Worm (Caenorhabditis elegans) whole organism, L4 larva: ENCODE measurements around the gene cdh-8.

Experiments
- F37D6.2 ChIP-seq: sonication (generic microtip); optimal IDR thresholded peaks from 2 replicates; lab custom pipeline; 2016; ENCODE audit warnings: mild to moderate bottlenecking, missing genetic modification characterization, missing compliant biosample characterization
- ZK546.5 ChIP-seq, 2 experiments: sonication (generic microtip); optimal IDR thresholded peaks; 2 replicates each; lab custom pipeline; 2017; ENCODE audit warnings: missing biosample characterization in 2 of 2, missing genetic modification characterization in 2 of 2
- aha-1 ChIP-seq: fragments of 150-350 bp; peaks from one replicate; lab custom pipeline; 2014; ENCODE audit warnings: missing biosample characterization, missing genetic modification characterization
- aly-2 ChIP-seq: sonication (generic microtip); optimal IDR thresholded peaks from 2 replicates; lab custom pipeline; 2018; ENCODE audit warnings: missing biosample characterization, missing genetic modification characterization
- ama-1 ChIP-seq: fragments of 150-350 bp; optimal IDR thresholded peaks from 2 replicates; lab custom pipeline; 2014; ENCODE audit warnings: inconsistent platforms, mixed read lengths
- arid-1 ChIP-seq: fragments of 200-800 bp; sonication (Bioruptor generic); conservative IDR thresholded peaks from 2 replicates; pipeline ENCODE4 v1.3.6; 2022; ENCODE audit warnings: missing genetic modification reagents, missing genetic modification characterization, missing compliant biosample characterization
- ceh-62 ChIP-seq: sonication (generic microtip); optimal IDR thresholded peaks from 2 replicates; lab custom pipeline; 2017; ENCODE audit warnings: missing biosample characterization, missing genetic modification characterization
- ctbp-1 ChIP-seq: fragments of 200-800 bp; sonication (Bioruptor generic); IDR thresholded peaks from 2 replicates; pipeline ENCODE4 v1.3.6; 2022; ENCODE audit warnings: missing genetic modification reagents, missing genetic modification characterization, missing compliant biosample characterization
- dmd-6 ChIP-seq: fragments of 200-800 bp; sonication (Bioruptor generic); IDR thresholded peaks from 2 replicates; pipeline ENCODE4 v1.3.6; 2022; ENCODE audit warnings: missing genetic modification reagents, missing genetic modification characterization, missing compliant biosample characterization
- dmd-9 ChIP-seq: fragments of 200-800 bp; sonication (Bioruptor generic); IDR thresholded peaks from 2 replicates; pipeline ENCODE4 v1.3.6; 2022; ENCODE audit warnings: missing genetic modification reagents, missing genetic modification characterization, missing compliant biosample characterization
- dpl-1 ChIP-seq: fragments of 150-350 bp; optimal IDR thresholded peaks from 2 replicates; lab custom pipeline; 2014; ENCODE audit warnings: missing biosample characterization, missing genetic modification reagents, missing genetic modification characterization
- duxl-1 ChIP-seq: sonication (generic microtip); optimal IDR thresholded peaks from 2 replicates; lab custom pipeline; 2016; ENCODE audit warnings: mild to moderate bottlenecking, missing genetic modification characterization, moderate library complexity, missing compliant biosample characterization; ENCODE audit not compliant: poor library complexity
- dve-1 ChIP-seq: sonication (generic microtip); optimal IDR thresholded peaks from 2 replicates; lab custom pipeline; 2017; ENCODE audit warnings: antibody characterized with exemption, mild to moderate bottlenecking, missing genetic modification characterization, missing compliant biosample characterization; ENCODE audit not compliant: insufficient read depth
- egl-43 ChIP-seq: fragments of 200-800 bp; sonication (Bioruptor generic); IDR thresholded peaks from 2 replicates; pipeline ENCODE4 v1.3.6; 2022; ENCODE audit warnings: missing genetic modification reagents, missing genetic modification characterization, missing compliant biosample characterization
- gei-8 ChIP-seq: fragments of 200-800 bp; sonication (Bioruptor generic); optimal IDR thresholded peaks from 2 replicates; lab custom pipeline; 2018; ENCODE audit warnings: mild to moderate bottlenecking, missing genetic modification characterization, missing compliant biosample characterization
- hif-1 ChIP-seq, 2 experiments: sonication (generic microtip); optimal IDR thresholded peaks; 2 replicates each; lab custom pipeline; 2016 to 2017; ENCODE audit warnings: missing compliant biosample characterization in 2 of 2, missing genetic modification characterization in 2 of 2, missing genetic modification reagents in 2 of 2, missing genotype in 2 of 2, mild to moderate bottlenecking in 1 of 2
- hlh-11 ChIP-seq: fragments of 200-800 bp; sonication (Bioruptor generic); optimal IDR thresholded peaks from 2 replicates; lab custom pipeline; 2018; ENCODE audit warnings: mild to moderate bottlenecking, missing genetic modification characterization, missing compliant biosample characterization
- hlh-30 ChIP-seq: sonication (generic microtip); optimal IDR thresholded peaks from 2 replicates; lab custom pipeline; 2017; ENCODE audit warnings: antibody characterized with exemption, mild to moderate bottlenecking, missing genetic modification characterization, missing compliant biosample characterization; ENCODE audit not compliant: insufficient read depth
- hmg-1.1 ChIP-seq: fragments of 200-800 bp; sonication (Bioruptor generic); IDR thresholded peaks from 2 replicates; pipeline ENCODE4 v1.3.6; 2022; ENCODE audit warnings: missing genetic modification reagents, missing genetic modification characterization, missing compliant biosample characterization
- jun-1 ChIP-seq: fragments of 150-350 bp; optimal IDR thresholded peaks from 2 replicates; lab custom pipeline; 2014; ENCODE audit warnings: missing biosample characterization, missing genetic modification reagents, missing genetic modification characterization
- lim-7 ChIP-seq: fragments of 200-800 bp; sonication (Bioruptor generic); IDR thresholded peaks from 2 replicates; pipeline ENCODE4 v1.3.6; 2022; ENCODE audit warnings: missing genetic modification characterization, missing compliant biosample characterization
- lin-1 ChIP-seq: fragments of 200-800 bp; sonication (Bioruptor generic); IDR thresholded peaks from 2 replicates; pipeline ENCODE4 v1.3.6; 2022; ENCODE audit warnings: missing genetic modification reagents, missing genetic modification characterization, missing compliant biosample characterization
- lin-15B ChIP-seq: fragments of 150-350 bp; sonication (generic microtip); optimal IDR thresholded peaks from 3 replicates; lab custom pipeline; 2014; ENCODE audit warnings: missing biosample characterization, missing genetic modification characterization
- lin-29 ChIP-seq: fragments of 200-800 bp; sonication (Bioruptor generic); IDR thresholded peaks from 2 replicates; pipeline ENCODE4 v1.3.6; 2022; ENCODE audit warnings: missing genetic modification reagents, missing genetic modification characterization, missing compliant biosample characterization
- lin-38 ChIP-seq: fragments of 200-800 bp; sonication (Bioruptor generic); IDR thresholded peaks from 2 replicates; pipeline ENCODE4 v1.3.6; 2022; ENCODE audit warnings: missing genetic modification reagents, missing genetic modification characterization, missing compliant biosample characterization
- lir-3 ChIP-seq: sonication (generic microtip); optimal IDR thresholded peaks from 2 replicates; lab custom pipeline; 2016; ENCODE audit warnings: mild to moderate bottlenecking, missing genetic modification characterization, missing compliant biosample characterization
- lsy-2 ChIP-seq, 2 experiments: fragments of 150-350 bp in 1 of 2; sonication (generic microtip) in 1 of 2; optimal IDR thresholded peaks; 2 replicates each; lab custom pipeline; 2014 to 2017; ENCODE audit warnings: missing biosample characterization in 2 of 2, missing genetic modification characterization in 2 of 2
- madf-9 ChIP-seq: fragments of 200-800 bp; sonication (Bioruptor generic); conservative IDR thresholded peaks from 2 replicates; pipeline ENCODE4 v1.3.6; 2022; ENCODE audit warnings: missing genetic modification reagents, missing genetic modification characterization, missing compliant biosample characterization
- mep-1 ChIP-seq: fragments of 150-350 bp; sonication (generic microtip); optimal IDR thresholded peaks from 3 replicates; lab custom pipeline; 2014; ENCODE audit warnings: missing biosample characterization, missing genetic modification characterization
- mes-2 ChIP-seq: sonication (generic microtip); optimal IDR thresholded peaks from 2 replicates; lab custom pipeline; 2016; ENCODE audit warnings: missing genotype, mild to moderate bottlenecking, missing genetic modification characterization, missing compliant biosample characterization; ENCODE audit not compliant: poor library complexity, severe bottlenecking
- mxl-3 ChIP-seq: fragments of 200-800 bp; sonication (Bioruptor generic); optimal IDR thresholded peaks from 2 replicates; lab custom pipeline; 2018; ENCODE audit warnings: mild to moderate bottlenecking, missing genetic modification characterization, missing compliant biosample characterization
- nhr-11 ChIP-seq: fragments of 150-350 bp; optimal IDR thresholded peaks from 2 replicates; lab custom pipeline; 2014; ENCODE audit warnings: missing biosample characterization, missing genetic modification characterization
- nhr-237 ChIP-seq: sonication (generic microtip); optimal IDR thresholded peaks from 2 replicates; lab custom pipeline; 2017; ENCODE audit warnings: missing biosample characterization, missing genetic modification characterization
- nhr-25 ChIP-seq: sonication (generic microtip); optimal IDR thresholded peaks from 2 replicates; lab custom pipeline; 2017; ENCODE audit warnings: missing genetic modification characterization, mild to moderate bottlenecking, missing compliant biosample characterization, antibody characterized with exemption, moderate library complexity, borderline replicate concordance; ENCODE audit not compliant: insufficient read depth
- nhr-48 ChIP-seq: sonication (generic microtip); optimal IDR thresholded peaks from 2 replicates; lab custom pipeline; 2016; ENCODE audit warnings: mild to moderate bottlenecking, missing genetic modification characterization, missing compliant biosample characterization
- nhr-6 ChIP-seq: fragments of 150-350 bp; optimal IDR thresholded peaks from 2 replicates; lab custom pipeline; 2014; ENCODE audit warnings: missing biosample characterization, missing genetic modification characterization
- nhr-77 ChIP-seq: fragments of 150-350 bp; optimal IDR thresholded peaks from 2 replicates; lab custom pipeline; 2014; ENCODE audit warnings: missing biosample characterization, missing genetic modification characterization
- pha-4 ChIP-seq, 2 experiments: fragments of 150-350 bp in 1 of 2; fragments of 200-800 bp in 1 of 2; sonication (Bioruptor generic) in 1 of 2; IDR thresholded peaks in 1 of 2; optimal IDR thresholded peaks in 1 of 2; 2 replicates each; pipeline versions ENCODE4 v1.3.6 to Lab custom; 2014 to 2022; ENCODE audit warnings: missing genetic modification characterization in 2 of 2, missing genetic modification reagents in 2 of 2, missing biosample characterization in 1 of 2, missing compliant biosample characterization in 1 of 2
- rbr-2 ChIP-seq: sonication (generic microtip); optimal IDR thresholded peaks from 2 replicates; lab custom pipeline; 2016; ENCODE audit warnings: missing genotype, missing genetic modification characterization, missing compliant biosample characterization
- sdz-12 ChIP-seq: fragments of 200-800 bp; sonication (Bioruptor generic); optimal IDR thresholded peaks from 2 replicates; lab custom pipeline; 2018; ENCODE audit warnings: mild to moderate bottlenecking, missing genetic modification characterization, missing compliant biosample characterization
- spr-1 ChIP-seq: sonication (generic microtip); optimal IDR thresholded peaks from 2 replicates; lab custom pipeline; 2016; ENCODE audit warnings: mild to moderate bottlenecking, missing genetic modification characterization, missing compliant biosample characterization
- vab-7 ChIP-seq: fragments of 200-800 bp; sonication (Bioruptor generic); IDR thresholded peaks from 2 replicates; pipeline ENCODE4 v1.3.6; 2022; ENCODE audit warnings: missing genetic modification reagents, missing genetic modification characterization, missing compliant biosample characterization
- zfp-3 ChIP-seq: fragments of 200-800 bp; sonication (Bioruptor generic); conservative IDR thresholded peaks from 2 replicates; pipeline ENCODE4 v1.3.6; 2022; ENCODE audit warnings: missing genetic modification reagents, missing genetic modification characterization, missing compliant biosample characterization
- zip-2 ChIP-seq: fragments of 150-350 bp; optimal IDR thresholded peaks from 2 replicates; lab custom pipeline; 2014; ENCODE audit warnings: missing biosample characterization, missing genetic modification characterization

Gene cdh-8

DNA sequence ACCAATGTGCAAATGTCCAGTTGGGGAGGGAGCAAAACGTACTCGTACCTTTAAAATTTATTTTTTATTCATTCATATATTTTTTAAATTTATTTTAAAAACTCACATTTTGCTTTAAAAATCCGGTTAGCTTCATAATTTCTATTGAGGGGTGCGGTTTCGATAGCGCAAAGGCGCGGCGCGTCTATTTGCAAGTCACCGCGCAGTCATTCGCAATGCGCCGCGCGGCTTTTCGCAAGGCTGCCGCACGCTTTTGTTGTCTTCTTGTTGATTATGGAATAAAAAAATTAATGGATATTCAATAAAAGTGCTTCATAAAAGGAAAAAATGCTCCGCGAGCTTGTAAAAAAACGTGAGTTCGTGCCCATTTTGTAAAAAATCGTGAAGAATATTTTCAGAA lies 50.7 kb downstream of the cdh-8 start, which contains the start of the genes ears-2 and uncp-18 (continued):
- TF ChIP-seq pha-4 (GFP tag; IDR thresholded peaks at IDR 0.05; lab: Robert Waterston, UW) (peak; percentile 90), pha-4 (tag; optimal IDR thresholded peaks at IDR 0.05; lab: Kevin White, UChicago) (no peak), ama-1 (lab: Kevin White, UChicago) (peak; percentile 17), lin-15B (peak; percentile 62)

DNA sequence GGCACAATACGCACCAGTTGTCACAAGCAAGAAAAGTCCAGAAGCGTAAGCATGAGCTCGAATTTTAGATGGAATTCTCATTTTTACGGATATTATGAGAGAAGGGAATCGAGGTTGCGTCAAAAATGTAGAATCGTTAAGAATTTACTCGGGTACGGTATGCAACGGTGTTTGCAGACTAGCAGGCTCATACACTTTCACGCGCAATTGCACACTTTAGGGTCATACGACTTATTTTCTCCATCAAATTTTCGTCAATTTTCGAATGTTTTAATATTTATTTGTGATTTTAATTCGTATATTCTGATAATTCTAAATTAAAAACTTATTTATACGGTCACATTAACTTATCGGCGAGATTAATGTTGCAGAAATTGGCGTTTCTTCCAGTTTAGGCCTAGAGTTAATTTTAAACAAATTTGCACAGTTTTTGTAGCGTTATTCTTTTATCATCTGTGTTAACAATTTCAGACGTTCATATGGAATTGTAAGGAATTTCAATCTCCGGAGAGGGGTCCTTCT lies 53.9 kb downstream of the cdh-8 start, which contains the start of the genes T07A9.15 and nog-1:
TSS of gene T07A9.15 (minus strand) at position 138 of the 522 bp plus-strand sequence.
TSS of gene nog-1 (plus strand) at position 472 of the 522 bp plus-strand sequence.
- TF ChIP-seq nhr-77 (tag; lab: Kevin White, UChicago) (peak; percentile 44), mep-1 (tag; lab: Kevin White, UChicago) (peak; percentile 68), lsy-2 (tag; optimal IDR thresholded peaks at IDR 0.05; lab: Kevin White, UChicago) (peak; percentile 93 to 99), nhr-6 (tag; lab: Kevin White, UChicago) (peak; percentile 66), rbr-2 (tag; lab: Kevin White, UChicago) (peak; percentile 41), nhr-25 (tag; lab: Kevin White, UChicago) (peak; percentile 40), lim-7 (no peak), duxl-1 (peak; percentile 18), zip-2 (tag; lab: Kevin White, UChicago) (no peak), sdz-12 (GFP tag; lab: Kevin White, UChicago) (no peak), ceh-62 (no peak), hif-1 (tag; optimal IDR thresholded peaks at IDR 0.05; lab: Kevin White, UChicago) (peak in 1 of 2 experiments; percentile 27), jun-1 (tag; lab: Kevin White, UChicago) (no peak), ctbp-1 (no peak), madf-9 (GFP tag; lab: Robert Waterston, UW) (no peak), dve-1 (tag; lab: Kevin White, UChicago) (peak; percentile 33), hlh-11 (tag; lab: Kevin White, UChicago) (peak; percentile 27), mxl-3 (GFP tag; lab: Kevin White, UChicago) (no peak), nhr-237 (tag; lab: Kevin White, UChicago) (no peak), lin-15B (no peak), aha-1 (peak; percentile 89), F37D6.2 (tag; lab: Kevin White, UChicago) (no peak), hmg-1.1 (peak; percentile 51; the same call in 1 of the 2 replicates), dpl-1 (GFP tag; lab: Kevin White, UChicago) (peak; percentile 63), lin-1 (GFP tag; lab: Robert Waterston, UW) (no peak), ZK546.5 (tag; optimal IDR thresholded peaks at IDR 0.05; lab: Kevin White, UChicago) (no peak), spr-1 (no peak), dmd-9 (GFP tag; lab: Robert Waterston, UW) (no peak), arid-1 (0 out of 2 replicates have a peak, but pooled peaks have one; percentile 19), dmd-6 (GFP tag; lab: Robert Waterston, UW) (peak; percentile 31; the same call in 1 of the 2 replicates), gei-8 (GFP tag; lab: Kevin White, UChicago) (no peak), mes-2 (peak; percentile 88), hlh-30 (tag; lab: Kevin White, UChicago) (peak; percentile 92), pha-4 (GFP tag; IDR thresholded peaks at IDR 0.05; lab: Robert Waterston, UW) (0 out of 2 replicates have a peak, but pooled peaks have one; percentile 28), pha-4 (tag; optimal IDR thresholded peaks at IDR 0.05; lab: Kevin White, UChicago) (peak; percentile 33), nhr-48 (tag; lab: Kevin White, UChicago) (no peak), lin-38 (GFP tag; lab: Robert Waterston, UW) (peak; percentile 65), lir-3 (tag; lab: Kevin White, UChicago) (no peak), zfp-3 (GFP tag; lab: Robert Waterston, UW) (no peak), egl-43 (GFP tag; lab: Robert Waterston, UW) (no peak), vab-7 (GFP tag; lab: Robert Waterston, UW) (0 out of 2 replicates have a peak, but pooled peaks have one; percentile 22), aly-2 (no peak), lin-29 (GFP tag; lab: Robert Waterston, UW) (no peak), nhr-11 (tag; lab: Kevin White, UChicago) (peak; percentile 27)
